Fruit fly (Drosophila melanogaster) whole organism, embryonic: ENCODE measurements around the gene Acp65Aa.

ENCODE experiments used
- Atf6 ChIP-seq: fragments of 200-800 bp; sonication (Bioruptor generic); IDR thresholded peaks from 2 replicates; pipeline ENCODE4 v1.3.6; 2022; ENCODE audit warnings: missing biosample characterization, missing genetic modification characterization
- Bdp1 ChIP-seq: fragments of 200-800 bp; sonication (Bioruptor generic); optimal IDR thresholded peaks from 3 replicates; lab custom pipeline; 2016; ENCODE audit warnings: missing biosample characterization, missing genetic modification characterization
- CG12071 ChIP-seq: fragments of 200-800 bp; sonication (Bioruptor generic); optimal IDR thresholded peaks from 3 replicates; lab custom pipeline; 2018; ENCODE audit warnings: missing biosample characterization, mild to moderate bottlenecking, missing genetic modification characterization
- CG1233 ChIP-seq: fragments of 200-800 bp; sonication (Bioruptor generic); optimal IDR thresholded peaks from 4 replicates; lab custom pipeline; 2018; ENCODE audit warnings: missing biosample characterization, mild to moderate bottlenecking, missing genetic modification characterization
- CG12659 ChIP-seq: fragments of 200-800 bp; sonication (Bioruptor generic); optimal IDR thresholded peaks from 3 replicates; lab custom pipeline; 2017; ENCODE audit warnings: mild to moderate bottlenecking, missing biosample characterization, missing genetic modification reagents, missing genetic modification characterization
- CG1529 ChIP-seq: fragments of 200-800 bp; sonication (Bioruptor generic); optimal IDR thresholded peaks from 3 replicates; lab custom pipeline; 2018; ENCODE audit warnings: missing biosample characterization, missing genetic modification characterization
- CG17612 ChIP-seq: fragments of 200-800 bp; sonication (Bioruptor generic); IDR thresholded peaks from 2 replicates; pipeline ENCODE4 v1.3.6; 2022; ENCODE audit warnings: missing biosample characterization, missing genetic modification characterization
- CG1832 ChIP-seq: fragments of 200-800 bp; sonication (Bioruptor generic); optimal IDR thresholded peaks from 2 replicates; lab custom pipeline; 2017; ENCODE audit warnings: missing biosample characterization, mild to moderate bottlenecking, missing genetic modification characterization, inconsistent platforms
- CG18476 ChIP-seq: fragments of 200-800 bp; sonication (Bioruptor generic); optimal IDR thresholded peaks from 2 replicates; lab custom pipeline; 2016; ENCODE audit warnings: missing biosample characterization, mild to moderate bottlenecking, missing genetic modification characterization
- CG18599 ChIP-seq: fragments of 200-800 bp; sonication (Bioruptor generic); optimal IDR thresholded peaks from 3 replicates; lab custom pipeline; 2017; ENCODE audit warnings: missing biosample characterization, missing genetic modification characterization, mild to moderate bottlenecking, moderate library complexity, missing genetic modification reagents
- CG2202 ChIP-seq: fragments of 200-800 bp; sonication (Bioruptor generic); optimal IDR thresholded peaks from 2 replicates; lab custom pipeline; 2018; ENCODE audit warnings: missing biosample characterization, mild to moderate bottlenecking, missing genetic modification characterization
- CG2889 ChIP-seq: fragments of 200-800 bp; sonication (Bioruptor generic); IDR thresholded peaks from 3 replicates; pipeline ENCODE4 v1.3.6; 2022; ENCODE audit warnings: missing biosample characterization, missing genetic modification characterization
- CG30020 ChIP-seq: fragments of 200-800 bp; optimal IDR thresholded peaks from 2 replicates; lab custom pipeline; 2019; ENCODE audit warnings: missing biosample characterization, mild to moderate bottlenecking, missing genetic modification characterization, moderate library complexity
- CG3995 ChIP-seq: fragments of 200-800 bp; sonication (Bioruptor generic); optimal IDR thresholded peaks from 3 replicates; lab custom pipeline; 2016; ENCODE audit warnings: missing biosample characterization, missing genetic modification characterization
- CG7839 ChIP-seq: fragments of 200-800 bp; sonication (Bioruptor generic); optimal IDR thresholded peaks from 3 replicates; lab custom pipeline; 2018; ENCODE audit warnings: missing biosample characterization, mild to moderate bottlenecking, missing genetic modification characterization, moderate library complexity
- Dll ChIP-seq: fragments of 200-800 bp; sonication (Bioruptor generic); IDR thresholded peaks from 4 replicates; pipeline ENCODE4 v1.3.6; 2022; ENCODE audit warnings: missing biosample characterization, missing genetic modification characterization; ENCODE audit not compliant: partially characterized antibody
- Elba2 ChIP-seq: fragments of 200-800 bp; sonication (Bioruptor generic); optimal IDR thresholded peaks from 3 replicates; lab custom pipeline; 2016; ENCODE audit warnings: missing biosample characterization, missing genetic modification characterization
- Ets97D ChIP-seq: fragments of 200-800 bp; sonication (Bioruptor generic); optimal IDR thresholded peaks from 3 replicates; lab custom pipeline; 2016; ENCODE audit warnings: missing biosample characterization, missing genetic modification characterization
- Mad ChIP-seq: fragments of 200-800 bp; sonication (Bioruptor generic); optimal IDR thresholded peaks from 2 replicates; lab custom pipeline; 2016; ENCODE audit warnings: missing biosample characterization, missing genetic modification characterization
- Mrtf ChIP-seq: fragments of 200-800 bp; sonication (Bioruptor generic); IDR thresholded peaks from 3 replicates; pipeline ENCODE4 v1.3.6; 2022; ENCODE audit warnings: missing biosample characterization, missing genetic modification characterization
- Neu2 ChIP-seq: fragments of 200-800 bp; sonication (Bioruptor generic); optimal IDR thresholded peaks from 3 replicates; lab custom pipeline; 2016; ENCODE audit warnings: missing biosample characterization, missing genetic modification characterization, borderline replicate concordance
- Oli ChIP-seq: fragments of 200-800 bp; sonication (Bioruptor generic); optimal IDR thresholded peaks from 2 replicates; lab custom pipeline; 2018; ENCODE audit warnings: missing biosample characterization, mild to moderate bottlenecking, missing genetic modification characterization, moderate library complexity
- Sry-β ChIP-seq: fragments of 200-800 bp; sonication (Bioruptor generic); optimal IDR thresholded peaks from 2 replicates; lab custom pipeline; 2018; ENCODE audit warnings: missing biosample characterization, mild to moderate bottlenecking, missing genetic modification characterization, moderate library complexity
- Xbp1 ChIP-seq: fragments of 200-800 bp; sonication (Bioruptor generic); optimal IDR thresholded peaks from 3 replicates; lab custom pipeline; 2016; ENCODE audit warnings: missing biosample characterization, mild to moderate bottlenecking, missing genetic modification characterization
- ab ChIP-seq: fragments of 200-800 bp; sonication (Bioruptor generic); optimal IDR thresholded peaks from 2 replicates; lab custom pipeline; 2016; ENCODE audit warnings: missing biosample characterization, missing genetic modification characterization
- aop ChIP-seq: fragments of 200-800 bp; sonication (Bioruptor generic); IDR thresholded peaks from 2 replicates; pipeline ENCODE4 v1.3.6; 2022; ENCODE audit warnings: missing biosample characterization, missing genetic modification characterization
- ash1 ChIP-seq: fragments of 200-800 bp; sonication (Bioruptor generic); optimal IDR thresholded peaks from 2 replicates; lab custom pipeline; 2018; ENCODE audit warnings: missing biosample characterization, mild to moderate bottlenecking, missing genetic modification characterization
- bcd ChIP-seq: fragments of 200-800 bp; sonication (Bioruptor generic); optimal IDR thresholded peaks from 2 replicates; lab custom pipeline; 2017; ENCODE audit warnings: missing biosample characterization, mild to moderate bottlenecking, missing genetic modification characterization
- cwo ChIP-seq: fragments of 200-800 bp; sonication (Bioruptor generic); optimal IDR thresholded peaks from 3 replicates; lab custom pipeline; 2017; ENCODE audit warnings: missing biosample characterization, missing genetic modification characterization, mild to moderate bottlenecking, moderate library complexity, missing genetic modification reagents
- dan ChIP-seq: fragments of 200-800 bp; sonication (Bioruptor generic); IDR thresholded peaks from 2 replicates; pipeline ENCODE4 v1.3.6; 2022; ENCODE audit warnings: missing biosample characterization, missing genetic modification characterization
- dimm ChIP-seq: fragments of 200-800 bp; sonication (Bioruptor generic); IDR thresholded peaks from 2 replicates; pipeline ENCODE4 v1.3.6; 2022; ENCODE audit warnings: missing biosample characterization, missing genetic modification characterization
- en ChIP-seq: fragments of 200-800 bp; sonication (Bioruptor generic); optimal IDR thresholded peaks from 2 replicates; lab custom pipeline; 2016; ENCODE audit warnings: missing biosample characterization, missing genetic modification characterization
- eve ChIP-seq, 2 experiments: fragments of >200 bp; optimal IDR thresholded peaks; 2 replicates each; lab custom pipeline; 2017; ENCODE audit warnings: missing biosample characterization in 2 of 2, missing genetic modification characterization in 2 of 2
- ftz-f1 ChIP-seq: fragments of 200-800 bp; sonication (Bioruptor generic); optimal IDR thresholded peaks from 2 replicates; lab custom pipeline; 2016; ENCODE audit warnings: missing biosample characterization, missing genetic modification characterization
- fu2 ChIP-seq: fragments of 200-800 bp; sonication (Bioruptor generic); optimal IDR thresholded peaks from 2 replicates; lab custom pipeline; 2016; ENCODE audit warnings: missing biosample characterization, missing genetic modification characterization
- gro ChIP-seq: fragments of 200-800 bp; sonication (Bioruptor generic); optimal IDR thresholded peaks from 2 replicates; lab custom pipeline; 2016; ENCODE audit warnings: missing biosample characterization, missing genetic modification characterization
- gt ChIP-seq: fragments of 200-800 bp; sonication (Bioruptor generic); IDR thresholded peaks from 2 replicates; pipeline ENCODE4 v1.3.6; 2022; ENCODE audit warnings: missing biosample characterization, missing genetic modification characterization
- hkb ChIP-seq, 2 experiments: fragments of 200-800 bp in 1 of 2; fragments of >200 bp in 1 of 2; sonication (Bioruptor generic) in 1 of 2; IDR thresholded peaks in 1 of 2; optimal IDR thresholded peaks in 1 of 2; 2 replicates each; pipeline versions ENCODE4 v1.3.6 to Lab custom; 2017 to 2022; ENCODE audit warnings: missing biosample characterization in 1 of 2, missing genetic modification characterization in 1 of 2
- kah ChIP-seq: fragments of 200-800 bp; sonication (Bioruptor generic); optimal IDR thresholded peaks from 2 replicates; lab custom pipeline; 2018; ENCODE audit warnings: missing biosample characterization, mild to moderate bottlenecking, missing genetic modification characterization
- lab ChIP-seq: fragments of 200-800 bp; sonication (Bioruptor generic); optimal IDR thresholded peaks from 3 replicates; lab custom pipeline; 2017; ENCODE audit warnings: missing biosample characterization, missing genetic modification characterization, mild to moderate bottlenecking, moderate library complexity, missing genetic modification reagents
- lbe ChIP-seq: fragments of 200-800 bp; sonication (Bioruptor generic); optimal IDR thresholded peaks from 2 replicates; lab custom pipeline; 2016; ENCODE audit warnings: missing biosample characterization, mild to moderate bottlenecking, missing genetic modification characterization
- lov ChIP-seq, 2 experiments: fragments of 200-800 bp in 1 of 2; fragments of >200 bp in 1 of 2; sonication (Bioruptor generic) in 1 of 2; IDR thresholded peaks in 1 of 2; optimal IDR thresholded peaks in 1 of 2; 2 replicates in 1 of 2; 3 replicates in 1 of 2; pipeline versions ENCODE4 v1.3.6 to Lab custom; 2017 to 2022; ENCODE audit warnings: missing biosample characterization in 1 of 2, missing genetic modification characterization in 1 of 2
- luna ChIP-seq: fragments of 200-800 bp; sonication (Bioruptor generic); optimal IDR thresholded peaks from 2 replicates; lab custom pipeline; 2016; ENCODE audit warnings: missing biosample characterization, missing genetic modification characterization
- pho ChIP-seq: fragments of 200-800 bp; sonication (Bioruptor generic); optimal IDR thresholded peaks from 2 replicates; lab custom pipeline; 2016; ENCODE audit warnings: missing biosample characterization, missing genetic modification characterization
- so ChIP-seq: fragments of 200-800 bp; sonication (Bioruptor generic); IDR thresholded peaks from 3 replicates; pipeline ENCODE4 v1.3.6; 2022; ENCODE audit warnings: missing biosample characterization, missing genetic modification characterization
- tx ChIP-seq: fragments of 200-800 bp; sonication (Bioruptor generic); optimal IDR thresholded peaks from 2 replicates; lab custom pipeline; 2016; ENCODE audit warnings: missing biosample characterization, missing genetic modification characterization
- zen ChIP-seq: fragments of 200-800 bp; sonication (Bioruptor generic); optimal IDR thresholded peaks from 3 replicates; lab custom pipeline; 2018; ENCODE audit warnings: missing biosample characterization, mild to moderate bottlenecking, missing genetic modification characterization, moderate library complexity

Acp65Aa gene

DNA sequence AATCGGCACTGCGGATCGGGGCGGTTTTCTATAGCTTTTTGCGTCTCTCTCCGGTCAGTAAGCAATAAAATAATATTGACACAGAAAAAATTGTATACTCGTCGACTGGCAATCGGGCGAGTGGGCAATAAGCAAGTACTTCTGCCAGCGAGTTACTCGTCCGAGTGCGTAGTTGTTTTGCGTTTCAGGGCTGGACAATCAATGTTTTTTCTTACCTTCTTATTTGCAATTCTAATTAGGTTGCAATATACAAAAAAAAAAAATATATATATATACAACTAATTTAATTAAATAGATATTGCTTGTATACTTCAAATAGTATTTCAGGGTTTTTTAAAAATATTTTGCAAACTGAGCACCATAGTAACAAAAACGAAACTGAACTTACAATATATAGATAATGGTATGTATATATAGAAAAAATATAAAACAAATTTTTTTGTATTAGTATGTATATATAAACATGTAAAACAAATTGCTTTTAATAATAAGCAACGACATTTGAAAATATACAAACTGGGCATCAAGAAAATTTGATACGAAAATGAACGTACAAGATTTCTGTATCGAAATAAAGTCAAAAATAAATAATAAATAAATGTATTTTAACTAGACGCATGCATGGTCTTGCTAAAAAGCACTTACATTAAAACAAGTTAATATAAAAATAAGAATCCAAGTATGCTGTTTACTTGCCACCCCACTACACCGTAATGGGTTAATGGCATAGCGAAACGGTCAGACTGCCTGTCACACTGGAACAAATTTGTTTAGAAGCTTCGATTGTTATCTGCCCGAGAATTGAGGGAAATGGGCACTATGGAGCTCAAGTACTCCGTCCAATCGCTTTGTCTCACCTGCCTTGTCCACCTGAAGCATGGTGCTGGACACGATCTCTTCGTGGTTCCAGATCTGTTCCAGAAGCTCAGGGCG, 36.7 kb upstream of the Acp65Aa start, which contains the start of the genes D19A and CG7386 (continued):
- peak; percentile 9 for TF ChIP-seq fu2 (GFP tag; lab: Kevin White, UChicago)
- no peak for TF ChIP-seq Neu2 (GFP tag; lab: Kevin White, UChicago)
- peak; percentile 59 for TF ChIP-seq lab (GFP tag; lab: Kevin White, UChicago)
- no peak for TF ChIP-seq en (GFP tag; lab: Kevin White, UChicago)
- peak; percentile 34 for TF ChIP-seq bcd (GFP tag; lab: Kevin White, UChicago)
- no peak for TF ChIP-seq aop (GFP tag; lab: Robert Waterston, UW)
- no peak for TF ChIP-seq eve (GFP tag; optimal IDR thresholded peaks at IDR 0.05; lab: Kevin White, UChicago)
- TF ChIP-seq CG17612 (GFP tag; lab: Robert Waterston, UW): no peak
- peak; percentile 97 for TF ChIP-seq Elba2 (GFP tag; lab: Kevin White, UChicago)
- TF ChIP-seq luna (GFP tag; lab: Kevin White, UChicago): no peak
- TF ChIP-seq gro (GFP tag; lab: Kevin White, UChicago): no peak
- no peak for TF ChIP-seq Sry-β
- TF ChIP-seq CG18476: no peak
- TF ChIP-seq Xbp1 (GFP tag; lab: Kevin White, UChicago): peak; percentile 67
- no peak for TF ChIP-seq dimm (GFP tag; lab: Robert Waterston, UW)
- TF ChIP-seq Mad (GFP tag; lab: Kevin White, UChicago): peak; percentile 16
- TF ChIP-seq CG12071 (GFP tag; lab: Kevin White, UChicago): no peak
- TF ChIP-seq lbe (GFP tag; lab: Kevin White, UChicago): peak; percentile 2
- TF ChIP-seq CG1233 (GFP tag; lab: Kevin White, UChicago): peak; percentile 41
- peak; percentile 1 for TF ChIP-seq tx (GFP tag; lab: Kevin White, UChicago)
- TF ChIP-seq ab: peak; percentile 52
- TF ChIP-seq lov (optimal IDR thresholded peaks at IDR 0.05; lab: Kevin White, UChicago): no peak
- peak; percentile 31; the same call in 1 of the 3 replicates for TF ChIP-seq lov (GFP tag; IDR thresholded peaks at IDR 0.05; lab: Robert Waterston, UW)
- 0 out of 3 replicates have a peak, but pooled peaks have one; percentile 57 for TF ChIP-seq CG2889 (GFP tag; lab: Robert Waterston, UW)
- peak; percentile 38 for TF ChIP-seq pho (GFP tag; lab: Kevin White, UChicago)
- no peak for TF ChIP-seq CG1832 (GFP tag; lab: Kevin White, UChicago)
- peak; percentile 3 for TF ChIP-seq zen
- TF ChIP-seq Mrtf (GFP tag; lab: Robert Waterston, UW): peak; percentile 68; the same call in 2 of the 3 replicates
- TF ChIP-seq CG12659 (GFP tag; lab: Kevin White, UChicago): peak; percentile 49
- TF ChIP-seq CG30020 (tag; lab: Kevin White, UChicago): peak; percentile 29
- TF ChIP-seq CG7839 (tag; lab: Kevin White, UChicago): peak; percentile 61
- TF ChIP-seq cwo (GFP tag; lab: Kevin White, UChicago): peak; percentile 46
- TF ChIP-seq hkb (optimal IDR thresholded peaks at IDR 0.05; lab: Kevin White, UChicago): no peak
- TF ChIP-seq hkb (GFP tag; IDR thresholded peaks at IDR 0.05; lab: Robert Waterston, UW): peak; percentile 37; the same call in 1 of the 2 replicates
- TF ChIP-seq ash1: no peak
- TF ChIP-seq kah (GFP tag; lab: Kevin White, UChicago): peak; percentile 32
- no peak for TF ChIP-seq CG1529 (GFP tag; lab: Kevin White, UChicago)
- TF ChIP-seq CG18599 (GFP tag; lab: Kevin White, UChicago): peak; percentile 43
- no peak for TF ChIP-seq gt (GFP tag; lab: Robert Waterston, UW)
- TF ChIP-seq ftz-f1 (GFP tag; lab: Kevin White, UChicago): no peak
- TF ChIP-seq CG3995 (GFP tag; lab: Kevin White, UChicago): no peak
- peak; percentile 36; the same call in 1 of the 2 replicates for TF ChIP-seq Atf6 (GFP tag; lab: Robert Waterston, UW)
- TF ChIP-seq so (GFP tag; lab: Robert Waterston, UW): 0 out of 3 replicates have a peak, but pooled peaks have one; percentile 7
- TF ChIP-seq Ets97D: peak; percentile 57
- no peak for TF ChIP-seq Dll (GFP tag; lab: Robert Waterston, UW)
- no peak for TF ChIP-seq dan (GFP tag; lab: Robert Waterston, UW)
- no peak for TF ChIP-seq CG2202 (tag; lab: Kevin White, UChicago)
- no peak for TF ChIP-seq Bdp1 (GFP tag; lab: Kevin White, UChicago)
- TF ChIP-seq Oli (tag; lab: Kevin White, UChicago): peak; percentile 11
